Fruit fly (Drosophila melanogaster) whole organism, embryonic: ENCODE measurements around the gene LysS.

Experiments used
- CG10147 ChIP-seq: fragments of 200-800 bp; sonication (Bioruptor generic); optimal IDR thresholded peaks from 2 replicates; lab custom pipeline; 2019; ENCODE audit warnings: missing biosample characterization, mild to moderate bottlenecking, missing genetic modification characterization, moderate library complexity
- CG12071 ChIP-seq: fragments of 200-800 bp; sonication (Bioruptor generic); optimal IDR thresholded peaks from 3 replicates; lab custom pipeline; 2018; ENCODE audit warnings: missing biosample characterization, mild to moderate bottlenecking, missing genetic modification characterization
- CG13624 ChIP-seq: fragments of 200-800 bp; sonication (Bioruptor generic); optimal IDR thresholded peaks from 2 replicates; lab custom pipeline; 2016; ENCODE audit warnings: missing biosample characterization, missing genetic modification characterization
- CG15073 ChIP-seq: fragments of 200-800 bp; sonication (Bioruptor generic); optimal IDR thresholded peaks from 2 replicates; lab custom pipeline; 2016; ENCODE audit warnings: missing biosample characterization, missing genetic modification characterization
- CG33557 ChIP-seq: fragments of 200-800 bp; sonication (Bioruptor generic); optimal IDR thresholded peaks from 2 replicates; lab custom pipeline; 2019; ENCODE audit warnings: missing biosample characterization, mild to moderate bottlenecking, missing genetic modification characterization, moderate library complexity
- CG3407 ChIP-seq: fragments of 200-800 bp; sonication (Bioruptor generic); optimal IDR thresholded peaks from 2 replicates; lab custom pipeline; 2018; ENCODE audit warnings: missing biosample characterization, mild to moderate bottlenecking, missing genetic modification characterization
- CG43689 ChIP-seq: fragments of 200-800 bp; sonication (Bioruptor generic); IDR thresholded peaks from 2 replicates; pipeline ENCODE4 v1.3.6; 2022; ENCODE audit warnings: missing biosample characterization, missing genetic modification characterization
- CG6254 ChIP-seq: fragments of 200-800 bp; sonication (Bioruptor generic); optimal IDR thresholded peaks from 3 replicates; lab custom pipeline; 2017; ENCODE audit warnings: mild to moderate bottlenecking, missing biosample characterization, missing genetic modification reagents, missing genetic modification characterization
- CG7745 ChIP-seq: fragments of 200-800 bp; sonication (Bioruptor generic); optimal IDR thresholded peaks from 2 replicates; lab custom pipeline; 2018; ENCODE audit warnings: missing biosample characterization, mild to moderate bottlenecking, missing genetic modification characterization, moderate library complexity
- CG7839 ChIP-seq: fragments of 200-800 bp; sonication (Bioruptor generic); optimal IDR thresholded peaks from 3 replicates; lab custom pipeline; 2018; ENCODE audit warnings: missing biosample characterization, mild to moderate bottlenecking, missing genetic modification characterization, moderate library complexity
- CG7987 ChIP-seq: fragments of 200-800 bp; sonication (Bioruptor generic); optimal IDR thresholded peaks from 2 replicates; lab custom pipeline; 2018; ENCODE audit warnings: missing biosample characterization, mild to moderate bottlenecking, missing genetic modification characterization, moderate library complexity
- Dref ChIP-seq: fragments of 200-800 bp; sonication (Bioruptor generic); IDR thresholded peaks from 2 replicates; pipeline ENCODE4 v1.3.6; 2022; ENCODE audit warnings: missing biosample characterization, missing genetic modification characterization
- E2f2 ChIP-seq: fragments of 200-800 bp; sonication (Bioruptor generic); IDR thresholded peaks from 2 replicates; pipeline ENCODE4 v1.3.6; 2022; ENCODE audit warnings: missing biosample characterization, missing genetic modification characterization
- Elba2 ChIP-seq: fragments of 200-800 bp; sonication (Bioruptor generic); optimal IDR thresholded peaks from 3 replicates; lab custom pipeline; 2016; ENCODE audit warnings: missing biosample characterization, missing genetic modification characterization
- Gsc ChIP-seq: fragments of 200-800 bp; sonication (Bioruptor generic); IDR thresholded peaks from 2 replicates; pipeline ENCODE4 v1.3.6; 2022; ENCODE audit warnings: missing biosample characterization, missing genetic modification characterization
- H2.0 ChIP-seq: fragments of 200-800 bp; sonication (Bioruptor generic); IDR thresholded peaks from 2 replicates; pipeline ENCODE4 v1.3.6; 2022; ENCODE audit warnings: missing biosample characterization, missing genetic modification characterization
- HLH3B ChIP-seq: fragments of 200-800 bp; sonication (Bioruptor generic); IDR thresholded peaks from 2 replicates; pipeline ENCODE4 v1.3.6; 2022; ENCODE audit warnings: missing biosample characterization, missing genetic modification characterization
- Hr39 ChIP-seq: fragments of >200 bp; optimal IDR thresholded peaks from 2 replicates; lab custom pipeline; 2017
- Lhr ChIP-seq: fragments of 200-800 bp; sonication (Bioruptor generic); optimal IDR thresholded peaks from 3 replicates; lab custom pipeline; 2017; ENCODE audit warnings: mild to moderate bottlenecking, missing biosample characterization, missing genetic modification reagents, missing genetic modification characterization
- Mes4 ChIP-seq: fragments of 200-800 bp; sonication (Bioruptor generic); optimal IDR thresholded peaks from 2 replicates; lab custom pipeline; 2016; ENCODE audit warnings: missing biosample characterization, missing genetic modification characterization
- NFAT ChIP-seq: fragments of 200-800 bp; sonication (Bioruptor generic); IDR thresholded peaks from 2 replicates; pipeline ENCODE4 v1.3.6; 2022; ENCODE audit warnings: missing biosample characterization, missing genetic modification characterization
- Oli ChIP-seq: fragments of 200-800 bp; sonication (Bioruptor generic); optimal IDR thresholded peaks from 2 replicates; lab custom pipeline; 2018; ENCODE audit warnings: missing biosample characterization, mild to moderate bottlenecking, missing genetic modification characterization, moderate library complexity
- Optix ChIP-seq: fragments of 200-800 bp; sonication (Bioruptor generic); IDR thresholded peaks from 3 replicates; pipeline ENCODE4 v1.3.6; 2022; ENCODE audit warnings: missing biosample characterization, missing genetic modification characterization
- PHDP ChIP-seq: fragments of 200-800 bp; sonication (Bioruptor generic); optimal IDR thresholded peaks from 3 replicates; lab custom pipeline; 2018; ENCODE audit warnings: missing biosample characterization, mild to moderate bottlenecking, missing genetic modification characterization, moderate library complexity
- Pdp1 ChIP-seq, 2 experiments: fragments of 200-800 bp; sonication (Bioruptor generic); optimal IDR thresholded peaks; 3 replicates each; lab custom pipeline; 2016; ENCODE audit warnings: missing biosample characterization in 2 of 2, missing genetic modification characterization in 2 of 2, mild to moderate bottlenecking in 1 of 2, moderate library complexity in 1 of 2
- Rfx ChIP-seq: fragments of 200-800 bp; sonication (Bioruptor generic); IDR thresholded peaks from 2 replicates; pipeline ENCODE4 v1.3.6; 2022; ENCODE audit warnings: missing biosample characterization, missing genetic modification characterization
- Sox100B ChIP-seq: fragments of 200-800 bp; sonication (Bioruptor generic); optimal IDR thresholded peaks from 3 replicates; lab custom pipeline; 2018; ENCODE audit warnings: missing biosample characterization, mild to moderate bottlenecking, missing genetic modification characterization
- Xbp1 ChIP-seq: fragments of 200-800 bp; sonication (Bioruptor generic); optimal IDR thresholded peaks from 3 replicates; lab custom pipeline; 2016; ENCODE audit warnings: missing biosample characterization, mild to moderate bottlenecking, missing genetic modification characterization
- bbx ChIP-seq: fragments of 200-800 bp; sonication (Bioruptor generic); IDR thresholded peaks from 2 replicates; pipeline ENCODE4 v1.3.6; 2022; ENCODE audit warnings: missing biosample characterization, missing genetic modification characterization; ENCODE audit not compliant: partially characterized antibody
- ci ChIP-seq: fragments of 200-800 bp; sonication (Bioruptor generic); IDR thresholded peaks from 3 replicates; pipeline ENCODE4 v1.3.6; 2022; ENCODE audit warnings: missing biosample characterization, missing genetic modification characterization
- da ChIP-seq: fragments of 200-800 bp; sonication (Bioruptor generic); optimal IDR thresholded peaks from 2 replicates; lab custom pipeline; 2016; ENCODE audit warnings: missing biosample characterization, missing genetic modification characterization
- dm ChIP-seq: fragments of 200-800 bp; sonication (Bioruptor generic); optimal IDR thresholded peaks from 3 replicates; lab custom pipeline; 2016; ENCODE audit warnings: missing biosample characterization, missing genetic modification characterization
- dpn ChIP-seq, 2 experiments: fragments of 200-800 bp; sonication (Bioruptor generic); optimal IDR thresholded peaks; 3 replicates each; lab custom pipeline; 2016; ENCODE audit warnings: missing biosample characterization in 2 of 2, missing genetic modification characterization in 2 of 2
- exex ChIP-seq: fragments of 200-800 bp; sonication (Bioruptor generic); optimal IDR thresholded peaks from 4 replicates; lab custom pipeline; 2018; ENCODE audit warnings: missing biosample characterization, mild to moderate bottlenecking, missing genetic modification characterization, moderate library complexity
- fd102C ChIP-seq: fragments of 200-800 bp; sonication (Bioruptor generic); optimal IDR thresholded peaks from 2 replicates; lab custom pipeline; 2018; ENCODE audit warnings: missing biosample characterization, mild to moderate bottlenecking, missing genetic modification characterization, moderate library complexity
- gt ChIP-seq: fragments of 200-800 bp; sonication (Bioruptor generic); IDR thresholded peaks from 2 replicates; pipeline ENCODE4 v1.3.6; 2022; ENCODE audit warnings: missing biosample characterization, missing genetic modification characterization
- insv ChIP-seq, 2 experiments: fragments of 200-800 bp; sonication (Bioruptor generic); optimal IDR thresholded peaks; 3 replicates each; lab custom pipeline; 2016 to 2018; ENCODE audit warnings: missing biosample characterization in 2 of 2, missing genetic modification characterization in 2 of 2
- kay ChIP-seq: fragments of 200-800 bp; sonication (Bioruptor generic); optimal IDR thresholded peaks from 2 replicates; lab custom pipeline; 2016; ENCODE audit warnings: missing biosample characterization, missing genetic modification characterization
- lab ChIP-seq: fragments of 200-800 bp; sonication (Bioruptor generic); optimal IDR thresholded peaks from 3 replicates; lab custom pipeline; 2017; ENCODE audit warnings: missing biosample characterization, missing genetic modification characterization, mild to moderate bottlenecking, moderate library complexity, missing genetic modification reagents
- lilli ChIP-seq: fragments of 200-800 bp; sonication (Bioruptor generic); optimal IDR thresholded peaks from 3 replicates; lab custom pipeline; 2016; ENCODE audit warnings: missing biosample characterization, missing genetic modification characterization
- odd ChIP-seq: fragments of 200-800 bp; sonication (Bioruptor generic); optimal IDR thresholded peaks from 2 replicates; lab custom pipeline; 2017; ENCODE audit warnings: missing biosample characterization, mild to moderate bottlenecking, missing genetic modification characterization
- peb ChIP-seq: fragments of 200-800 bp; sonication (Bioruptor generic); IDR thresholded peaks from 2 replicates; pipeline ENCODE4 v1.3.6; 2022; ENCODE audit warnings: missing biosample characterization, missing genetic modification characterization
- pfk ChIP-seq: fragments of 200-800 bp; sonication (Bioruptor generic); optimal IDR thresholded peaks from 2 replicates; lab custom pipeline; 2018; ENCODE audit warnings: missing biosample characterization, mild to moderate bottlenecking, missing genetic modification characterization, moderate library complexity
- psq ChIP-seq: fragments of 200-800 bp; sonication (Bioruptor generic); optimal IDR thresholded peaks from 2 replicates; lab custom pipeline; 2017; ENCODE audit warnings: missing biosample characterization, missing genetic modification characterization
- pum ChIP-seq: fragments of 200-800 bp; sonication (Bioruptor generic); optimal IDR thresholded peaks from 2 replicates; lab custom pipeline; 2016; ENCODE audit warnings: missing biosample characterization, missing genetic modification characterization
- shn ChIP-seq: fragments of 200-800 bp; sonication (Bioruptor generic); optimal IDR thresholded peaks from 3 replicates; lab custom pipeline; 2016; ENCODE audit warnings: missing biosample characterization, missing genetic modification characterization
- sob ChIP-seq: fragments of 200-800 bp; sonication (Bioruptor generic); IDR thresholded peaks from 2 replicates; pipeline ENCODE4 v1.3.6; 2022; ENCODE audit warnings: missing biosample characterization, missing genetic modification characterization
- tgo ChIP-seq: fragments of 200-800 bp; sonication (Bioruptor generic); IDR thresholded peaks from 3 replicates; pipeline ENCODE4 v1.3.6; 2022; ENCODE audit warnings: missing biosample characterization, missing genetic modification characterization
- toy ChIP-seq: fragments of 200-800 bp; sonication (Bioruptor generic); IDR thresholded peaks from 2 replicates; pipeline ENCODE4 v1.3.6; 2022; ENCODE audit warnings: missing biosample characterization, missing genetic modification characterization
- usp ChIP-seq: fragments of >200 bp; optimal IDR thresholded peaks from 2 replicates; lab custom pipeline; 2017; ENCODE audit warnings: missing biosample characterization, missing genetic modification characterization
- yki ChIP-seq: fragments of >200 bp; optimal IDR thresholded peaks from 3 replicates; lab custom pipeline; 2018

The LysS gene

DNA sequence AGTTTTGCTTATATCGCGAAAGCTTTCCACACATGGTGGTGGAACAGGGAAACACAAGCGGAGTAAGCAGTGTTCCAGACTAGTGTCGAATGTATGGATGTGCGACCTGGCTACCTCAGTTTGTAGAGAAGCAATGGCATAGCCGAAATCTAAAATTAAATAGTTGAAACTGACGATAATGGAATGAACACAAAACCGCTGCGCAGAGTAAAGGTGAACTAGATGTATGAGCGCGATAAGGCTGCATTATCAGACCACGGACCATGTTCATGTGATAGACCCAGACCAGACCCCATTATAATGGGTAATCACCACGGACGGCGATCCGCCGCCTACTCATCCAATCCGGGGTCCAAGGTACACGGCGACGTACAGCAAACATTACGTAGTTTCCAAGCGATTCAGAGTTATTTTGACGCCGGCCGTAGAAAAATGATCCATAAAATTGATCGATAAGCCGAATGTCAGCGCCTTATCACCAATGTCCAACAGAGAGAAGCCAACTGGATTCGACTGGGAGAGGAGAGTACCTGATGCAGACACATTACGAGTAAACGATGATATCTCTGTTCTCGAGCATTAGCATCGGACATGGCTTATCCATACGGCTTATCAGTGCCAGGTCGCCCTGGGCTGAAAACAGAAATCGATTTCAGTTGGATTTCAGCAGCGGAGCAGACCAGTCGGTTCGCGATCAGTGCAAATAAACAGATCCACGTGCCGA, 38.4 kb upstream of the LysS start, which contains the start of gene CG13912 (continued):
- TF ChIP-seq Oli (tag; lab: Kevin White, UChicago) (no peak), CG10147 (GFP tag; lab: Kevin White, UChicago) (no peak), usp (GFP tag; lab: Kevin White, UChicago) (no peak), pfk (GFP tag; lab: Kevin White, UChicago) (peak; percentile 6), shn (peak; percentile 37), sob (GFP tag; lab: Robert Waterston, UW) (peak; percentile 24; the same call in 1 of the 2 replicates), H2.0 (GFP tag; lab: Robert Waterston, UW) (no peak), CG6254 (GFP tag; lab: Kevin White, UChicago) (peak; percentile 41), exex (peak; percentile 96), Hr39 (lab: Kevin White, UChicago) (no peak), CG7987 (GFP tag; lab: Kevin White, UChicago) (peak; percentile 92), Gsc (GFP tag; lab: Robert Waterston, UW) (no peak), da (GFP tag; lab: Kevin White, UChicago) (no peak), kay (GFP tag; lab: Kevin White, UChicago) (peak; percentile 44), CG43689 (no peak), Pdp1 (GFP tag; optimal IDR thresholded peaks at IDR 0.05; lab: Kevin White, UChicago) (peak in 1 of 2 experiments; percentile 88), Dref (GFP tag; lab: Robert Waterston, UW) (no peak), insv (GFP tag; optimal IDR thresholded peaks at IDR 0.05; lab: Kevin White, UChicago) (no peak), E2f2 (no peak), Xbp1 (GFP tag; lab: Kevin White, UChicago) (no peak), dpn (GFP tag; optimal IDR thresholded peaks at IDR 0.05; lab: Kevin White, UChicago) (peak; percentile 7 to 17), yki (lab: Kevin White, UChicago) (no peak), psq (GFP tag; lab: Kevin White, UChicago) (no peak), CG15073 (GFP tag; lab: Kevin White, UChicago) (no peak), NFAT (GFP tag; lab: Robert Waterston, UW) (no peak), fd102C (GFP tag; lab: Kevin White, UChicago) (no peak), odd (no peak), tgo (GFP tag; lab: Robert Waterston, UW) (no peak), Elba2 (no peak), Mes4 (GFP tag; lab: Kevin White, UChicago) (no peak), Optix (GFP tag; lab: Robert Waterston, UW) (no peak), HLH3B (no peak), Lhr (peak; percentile 66), PHDP (tag; lab: Kevin White, UChicago) (no peak), bbx (GFP tag; lab: Robert Waterston, UW) (no peak), Rfx (peak; percentile 12; the same call in 1 of the 2 replicates), lilli (GFP tag; lab: Kevin White, UChicago) (no peak), CG3407 (GFP tag; lab: Kevin White, UChicago) (no peak), dm (GFP tag; lab: Kevin White, UChicago) (no peak), gt (GFP tag; lab: Robert Waterston, UW) (no peak), Sox100B (GFP tag; lab: Kevin White, UChicago) (no peak), CG12071 (GFP tag; lab: Kevin White, UChicago) (no peak), CG33557 (no peak), toy (GFP tag; lab: Robert Waterston, UW) (no peak), lab (peak; percentile 35), ci (GFP tag; lab: Robert Waterston, UW) (peak; percentile 43), CG7745 (tag; lab: Kevin White, UChicago) (no peak), CG13624 (GFP tag; lab: Kevin White, UChicago) (peak; percentile 4), pum (GFP tag; lab: Kevin White, UChicago) (no peak), peb (GFP tag; lab: Robert Waterston, UW) (no peak), CG7839 (tag; lab: Kevin White, UChicago) (no peak)
